Fruit fly (Drosophila melanogaster) whole organism, wandering third instar larva: ENCODE data around the gene CG13837.

ENCODE experiments used
- Dfd ChIP-seq: fragments of >200 bp; optimal IDR thresholded peaks from 2 replicates; lab custom pipeline; 2017; ENCODE audit warnings: missing biosample characterization, missing genetic modification characterization
- Dif ChIP-seq: fragments of 200-275, 200-300 bp; sonication (Bioruptor generic); optimal IDR thresholded peaks from 2 replicates; lab custom pipeline; 2018; ENCODE audit warnings: missing biosample characterization, missing genetic modification characterization; ENCODE audit not compliant: partially characterized antibody
- Myc ChIP-seq: fragments of >200 bp; optimal IDR thresholded peaks from 2 replicates; lab custom pipeline; 2017
- dl ChIP-seq, 2 experiments: fragments of 175-275, 200-275 bp in 1 of 2; fragments of 200-275 bp in 1 of 2; sonication (Bioruptor generic); optimal IDR thresholded peaks; lab custom pipeline; 2018; ENCODE audit warnings: mild to moderate bottlenecking in 2 of 2, missing biosample characterization in 2 of 2, missing genetic modification characterization in 2 of 2, moderate library complexity in 2 of 2; ENCODE audit not compliant: partially characterized antibody in 2 of 2, insufficient read depth in 1 of 2
- h ChIP-seq: fragments of 200-800 bp; sonication (Bioruptor generic); optimal IDR thresholded peaks from 3 replicates; lab custom pipeline; 2016; ENCODE audit warnings: missing biosample characterization, mild to moderate bottlenecking, missing genetic modification characterization

DNA sequence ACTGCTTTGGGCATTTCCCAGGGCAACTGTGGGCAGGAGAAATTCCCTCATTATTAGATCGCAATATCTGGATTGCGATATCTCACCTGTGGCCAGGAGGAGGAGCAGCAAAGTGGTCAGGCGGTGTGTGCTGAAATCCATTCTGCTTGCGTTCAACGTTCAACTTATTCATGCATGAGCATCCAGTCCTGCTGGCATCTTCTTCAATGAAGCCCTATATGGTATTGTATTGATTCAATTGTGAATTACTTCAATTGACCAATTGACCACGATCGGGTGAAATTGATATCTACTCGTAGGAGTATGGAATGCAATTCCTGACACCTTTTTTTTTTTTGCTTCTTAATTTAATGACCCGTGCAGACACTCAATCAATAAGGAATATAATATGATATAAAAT, 12.3 kb downstream of the CG13837 start:
- TF ChIP-seq h (GFP tag; lab: Kevin White, UChicago), result no peak
- no peak for TF ChIP-seq Dfd (GFP tag; lab: Kevin White, UChicago)
- no peak for TF ChIP-seq Dif
- no peak for TF ChIP-seq Myc (lab: Kevin White, UChicago)
- TF ChIP-seq dl (GFP tag; optimal IDR thresholded peaks at IDR 0.05; lab: Kevin White, UChicago; ENCODE audit: insufficient read depth in 1 of 2, partially characterized antibody in 2 of 2), result no peak
